Worm (Caenorhabditis elegans) whole organism, midembryonic: ENCODE measurements around the gene piit-1.

ENCODE experiments used
- T22C8.4 ChIP-seq: fragments of 200-800 bp; sonication (Bioruptor generic); IDR thresholded peaks from 2 replicates; pipeline ENCODE4 v1.3.6; 2022; ENCODE audit warnings: missing genetic modification characterization, missing compliant biosample characterization
- cog-1 ChIP-seq: sonication (generic microtip); optimal IDR thresholded peaks from 2 replicates; lab custom pipeline; 2016; ENCODE audit warnings: missing genetic modification characterization, missing compliant biosample characterization
- flt-1 ChIP-seq: fragments of 200-800 bp; sonication (Bioruptor generic); IDR thresholded peaks from 2 replicates; pipeline ENCODE4 v1.3.6; 2022; ENCODE audit warnings: missing genetic modification characterization, missing compliant biosample characterization
- klf-2 ChIP-seq: fragments of 200-800 bp; sonication (Bioruptor generic); conservative IDR thresholded peaks from 2 replicates; pipeline ENCODE4 v1.3.6; 2022; ENCODE audit warnings: missing genetic modification reagents, missing genetic modification characterization, missing compliant biosample characterization
- med-1 ChIP-seq: sonication (generic microtip); optimal IDR thresholded peaks from 2 replicates; lab custom pipeline; 2017; ENCODE audit warnings: missing genetic modification characterization, mild to moderate bottlenecking, missing compliant biosample characterization, antibody characterized with exemption, missing genetic modification reagents; ENCODE audit not compliant: insufficient read depth
- ref-1 ChIP-seq: fragments of 200-800 bp; sonication (Bioruptor generic); conservative IDR thresholded peaks from 2 replicates; pipeline ENCODE4 v1.3.6; 2022; ENCODE audit warnings: missing genetic modification reagents, missing genetic modification characterization, missing compliant biosample characterization
- tab-1 ChIP-seq: fragments of 200-800 bp; sonication (Bioruptor generic); IDR thresholded peaks from 2 replicates; pipeline ENCODE4 v1.3.6; 2022; ENCODE audit warnings: missing genetic modification characterization, missing compliant biosample characterization
- ztf-23 ChIP-seq: fragments of 200-800 bp; sonication (Bioruptor generic); IDR thresholded peaks from 2 replicates; pipeline ENCODE4 v1.3.6; 2022; ENCODE audit warnings: missing genetic modification reagents, missing genetic modification characterization, missing compliant biosample characterization
- ztf-29 ChIP-seq: fragments of 200-800 bp; sonication (Bioruptor generic); IDR thresholded peaks from 2 replicates; pipeline ENCODE4 v1.3.6; 2022; ENCODE audit warnings: missing genetic modification reagents, missing genetic modification characterization, missing compliant biosample characterization

The piit-1 gene

ce11 chrV:11604484-11604883, 5.5 kb downstream of the piit-1 start, which contains the start of gene dhs-20:
Gene dhs-20 (minus strand): TSS chrV:11604563.
- no peak for TF ChIP-seq ref-1 (GFP tag; lab: Robert Waterston, UW)
- TF ChIP-seq med-1 (GFP tag; lab: Kevin White, UChicago), result no peak
- no peak for TF ChIP-seq T22C8.4 (GFP tag; lab: Robert Waterston, UW)
- no peak for TF ChIP-seq tab-1 (GFP tag; lab: Robert Waterston, UW)
- no peak for TF ChIP-seq cog-1 (tag; lab: Kevin White, UChicago)
- TF ChIP-seq flt-1, result no peak
- TF ChIP-seq ztf-29, result no peak
- TF ChIP-seq ztf-23, result no peak
- no peak for TF ChIP-seq klf-2 (GFP tag; lab: Robert Waterston, UW)

- TF ChIP-seq med-1 (GFP tag; lab: Kevin White, UChicago) (no peak), flt-1 (no peak), ztf-23 (no peak), ztf-29 (no peak), cog-1 (tag; lab: Kevin White, UChicago) (no peak)
Measured at ce11 chrV:11600800-11601199, 9.1 kb downstream of the piit-1 start, which contains the start of gene F35B12.9. Gene F35B12.9 (plus strand): TSS chrV:11601171.

DNA sequence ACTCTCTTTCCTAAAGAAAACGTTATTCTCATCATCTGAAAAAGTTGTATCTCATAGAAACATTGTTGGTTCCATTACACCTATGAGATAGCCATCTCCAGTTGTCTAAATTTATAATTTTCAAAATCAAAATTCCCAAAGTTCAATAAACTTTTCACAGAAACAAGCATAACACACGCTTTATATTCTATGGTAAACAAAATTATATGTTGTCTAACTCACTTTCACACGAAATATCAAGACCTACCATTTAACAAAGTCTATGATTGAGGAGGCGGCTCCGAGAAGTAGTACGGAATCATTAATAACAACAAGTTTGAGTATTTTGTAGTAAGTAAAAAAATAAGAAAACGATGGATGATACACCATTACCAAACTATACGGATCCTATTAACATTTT, 11.1 kb downstream of the piit-1 start, which contains the start of gene srx-84:
Gene srx-84 (plus strand): TSS at position 301 of the 400 bp plus-strand sequence.
- TF ChIP-seq ztf-29 (no peak), T22C8.4 (GFP tag; lab: Robert Waterston, UW) (no peak), med-1 (GFP tag; lab: Kevin White, UChicago) (no peak), ref-1 (GFP tag; lab: Robert Waterston, UW) (no peak), klf-2 (GFP tag; lab: Robert Waterston, UW) (no peak), cog-1 (tag; lab: Kevin White, UChicago) (no peak), flt-1 (no peak), ztf-23 (no peak), tab-1 (GFP tag; lab: Robert Waterston, UW) (no peak)

- TF ChIP-seq tab-1 (GFP tag; lab: Robert Waterston, UW) (no peak), T22C8.4 (GFP tag; lab: Robert Waterston, UW) (no peak), cog-1 (tag; lab: Kevin White, UChicago) (no peak)
Measured at ce11 chrV:11593888-11594287, 16.1 kb downstream of the piit-1 start.

- no peak for TF ChIP-seq tab-1 (GFP tag; lab: Robert Waterston, UW)
- TF ChIP-seq ztf-23, result no peak
- TF ChIP-seq T22C8.4 (GFP tag; lab: Robert Waterston, UW), result no peak
- TF ChIP-seq cog-1 (tag; lab: Kevin White, UChicago), result no peak
- TF ChIP-seq ref-1 (GFP tag; lab: Robert Waterston, UW), result no peak
- TF ChIP-seq ztf-29, result no peak
- no peak for TF ChIP-seq klf-2 (GFP tag; lab: Robert Waterston, UW)
- TF ChIP-seq flt-1, result no peak
- TF ChIP-seq med-1 (GFP tag; lab: Kevin White, UChicago), result no peak
Measured at ce11 chrV:11593427-11593826, 16.5 kb downstream of the piit-1 start, which contains the start of gene srx-80. Gene srx-80 (plus strand): TSS chrV:11593727.

ce11 chrV:11589433-11589832, 20.5 kb downstream of the piit-1 start, which contains the start of gene srx-82:
Gene srx-82 (plus strand): TSS chrV:11589733.
- no peak for TF ChIP-seq ref-1 (GFP tag; lab: Robert Waterston, UW)
- no peak for TF ChIP-seq flt-1
- TF ChIP-seq ztf-29, result no peak
- TF ChIP-seq ztf-23, result no peak
- no peak for TF ChIP-seq med-1 (GFP tag; lab: Kevin White, UChicago)
- no peak for TF ChIP-seq T22C8.4 (GFP tag; lab: Robert Waterston, UW)
- no peak for TF ChIP-seq cog-1 (tag; lab: Kevin White, UChicago)
- TF ChIP-seq tab-1 (GFP tag; lab: Robert Waterston, UW), result no peak
- TF ChIP-seq klf-2 (GFP tag; lab: Robert Waterston, UW), result no peak

DNA sequence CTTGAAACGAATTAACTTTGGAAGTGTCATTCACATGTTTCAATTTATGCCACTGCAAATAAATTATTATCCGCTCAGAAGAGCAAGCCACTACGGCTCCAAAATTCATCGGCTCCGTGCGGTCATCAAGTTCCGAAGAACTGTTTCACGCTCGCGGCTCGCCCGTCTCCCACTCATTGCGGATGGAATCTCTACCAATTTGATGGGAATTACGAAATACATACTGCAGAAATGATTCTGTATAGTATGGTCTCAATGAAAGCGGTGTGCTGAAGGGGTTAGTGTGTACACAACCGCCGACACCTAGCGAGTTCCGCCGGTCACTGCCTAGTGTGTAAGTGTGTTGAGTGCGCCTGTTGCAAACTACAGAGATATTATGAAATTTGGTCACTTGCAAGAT, 24.8 kb downstream of the piit-1 start:
- TF ChIP-seq flt-1, result no peak
- TF ChIP-seq T22C8.4 (GFP tag; lab: Robert Waterston, UW), result no peak
- TF ChIP-seq ref-1 (GFP tag; lab: Robert Waterston, UW), result no peak
- TF ChIP-seq cog-1 (tag; lab: Kevin White, UChicago), result no peak
- no peak for TF ChIP-seq med-1 (GFP tag; lab: Kevin White, UChicago)
- TF ChIP-seq klf-2 (GFP tag; lab: Robert Waterston, UW), result no peak
- TF ChIP-seq ztf-29, result no peak
- TF ChIP-seq ztf-23, result no peak
- no peak for TF ChIP-seq tab-1 (GFP tag; lab: Robert Waterston, UW)

- TF ChIP-seq tab-1 (GFP tag; lab: Robert Waterston, UW), result no peak
- TF ChIP-seq med-1 (GFP tag; lab: Kevin White, UChicago), result no peak
- TF ChIP-seq ztf-23, result no peak
- no peak for TF ChIP-seq cog-1 (tag; lab: Kevin White, UChicago)
- no peak for TF ChIP-seq T22C8.4 (GFP tag; lab: Robert Waterston, UW)
- TF ChIP-seq ztf-29, result no peak
- TF ChIP-seq ref-1 (GFP tag; lab: Robert Waterston, UW), result no peak
- TF ChIP-seq flt-1, result no peak
- TF ChIP-seq klf-2 (GFP tag; lab: Robert Waterston, UW), result no peak
Measured at ce11 chrV:11583212-11583611, 26.7 kb downstream of the piit-1 start, which contains the start of gene srx-88. Gene srx-88 (plus strand): TSS chrV:11583512.

DNA sequence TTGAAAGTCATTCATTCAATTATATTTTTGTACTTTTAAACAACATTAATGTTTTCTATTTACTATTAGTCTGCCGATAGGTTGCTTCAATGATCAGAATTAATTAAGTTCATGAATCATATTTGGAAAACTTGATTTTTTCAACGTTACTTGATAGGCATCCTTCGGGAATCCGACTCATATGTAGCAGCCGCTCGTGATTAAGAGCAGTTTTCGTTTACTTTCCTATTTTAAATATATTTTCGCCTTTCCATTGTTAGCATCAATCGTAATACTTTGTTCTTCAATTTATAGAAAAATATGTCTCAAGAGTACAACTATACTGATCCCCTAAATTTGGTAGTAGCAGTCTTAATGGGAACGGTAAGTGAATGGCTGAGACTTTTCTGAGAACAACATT, 29.1 kb downstream of the piit-1 start, which contains the start of gene srx-90:
Gene srx-90 (plus strand): TSS at position 301 of the 400 bp plus-strand sequence.
- TF ChIP-seq cog-1 (tag; lab: Kevin White, UChicago), result no peak
- TF ChIP-seq ztf-23, result no peak
- no peak for TF ChIP-seq T22C8.4 (GFP tag; lab: Robert Waterston, UW)
- TF ChIP-seq klf-2 (GFP tag; lab: Robert Waterston, UW), result no peak
- no peak for TF ChIP-seq flt-1
- TF ChIP-seq med-1 (GFP tag; lab: Kevin White, UChicago), result no peak
- no peak for TF ChIP-seq tab-1 (GFP tag; lab: Robert Waterston, UW)
- no peak for TF ChIP-seq ztf-29
- TF ChIP-seq ref-1 (GFP tag; lab: Robert Waterston, UW), result no peak

DNA sequence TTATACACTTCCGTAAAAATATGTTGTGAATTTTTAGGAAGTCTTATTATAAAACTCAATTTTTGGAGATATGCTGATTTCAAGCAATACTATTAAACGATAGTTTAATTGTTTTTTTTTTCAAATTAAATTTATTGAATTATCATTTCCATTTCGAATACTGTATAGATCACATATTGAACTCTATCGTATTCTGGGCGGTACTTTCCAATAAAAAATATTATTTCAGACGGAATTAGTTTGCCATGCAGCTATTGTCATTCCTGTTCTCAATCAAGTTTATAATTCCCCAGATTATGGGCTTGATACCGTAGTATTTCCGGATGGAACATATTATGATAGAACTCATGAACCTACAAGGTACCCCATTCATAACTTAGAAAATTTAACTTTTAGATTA, 35.4 kb downstream of the piit-1 start:
- TF ChIP-seq cog-1 (tag; lab: Kevin White, UChicago), result no peak
- no peak for TF ChIP-seq med-1 (GFP tag; lab: Kevin White, UChicago)
- TF ChIP-seq klf-2 (GFP tag; lab: Robert Waterston, UW), result no peak
- no peak for TF ChIP-seq tab-1 (GFP tag; lab: Robert Waterston, UW)
- no peak for TF ChIP-seq ref-1 (GFP tag; lab: Robert Waterston, UW)
